Worm (Caenorhabditis elegans) whole organism, young adult: ENCODE data around the gene srz-32.

Source experiments
- F22D6.2 ChIP-seq: sonication (generic microtip); optimal IDR thresholded peaks from 2 replicates; lab custom pipeline; 2016; ENCODE audit warnings: mild to moderate bottlenecking, missing genetic modification characterization, missing compliant biosample characterization
- F23B12.7 ChIP-seq: sonication (generic microtip); optimal IDR thresholded peaks from 2 replicates; lab custom pipeline; 2017; ENCODE audit warnings: missing genetic modification characterization, mild to moderate bottlenecking, missing compliant biosample characterization, antibody characterized with exemption, moderate library complexity; ENCODE audit not compliant: insufficient read depth
- F57A8.1 ChIP-seq: fragments of 200-800 bp; sonication (Bioruptor generic); optimal IDR thresholded peaks from 2 replicates; lab custom pipeline; 2018; ENCODE audit warnings: mild to moderate bottlenecking, missing genetic modification characterization, moderate library complexity, missing compliant biosample characterization
- F57C9.4 ChIP-seq: sonication (generic microtip); optimal IDR thresholded peaks from 2 replicates; lab custom pipeline; 2017; ENCODE audit warnings: mild to moderate bottlenecking, missing genetic modification characterization, missing compliant biosample characterization
- T26A5.8 ChIP-seq: sonication (generic microtip); optimal IDR thresholded peaks from 2 replicates; lab custom pipeline; 2016; ENCODE audit warnings: missing genetic modification characterization, missing compliant biosample characterization
- Y53G8AR.9 ChIP-seq: fragments of 200-800 bp; sonication (Bioruptor generic); conservative IDR thresholded peaks from 2 replicates; pipeline ENCODE4 v1.3.6; 2022; ENCODE audit warnings: missing genetic modification reagents, missing genetic modification characterization, missing compliant biosample characterization
- Y56A3A.18 ChIP-seq: fragments of 200-800 bp; sonication (Bioruptor generic); IDR thresholded peaks from 2 replicates; pipeline ENCODE4 v1.3.6; 2022; ENCODE audit warnings: missing genetic modification reagents, missing genetic modification characterization, missing compliant biosample characterization
- Y79H2A.3 ChIP-seq: fragments of 200-800 bp; sonication (Bioruptor generic); conservative IDR thresholded peaks from 2 replicates; pipeline ENCODE4 v1.3.6; 2022; ENCODE audit warnings: missing genetic modification reagents, missing genetic modification characterization, missing compliant biosample characterization
- athp-1 ChIP-seq: sonication (generic microtip); optimal IDR thresholded peaks from 2 replicates; lab custom pipeline; 2017; ENCODE audit warnings: mild to moderate bottlenecking, missing genetic modification characterization, missing compliant biosample characterization
- attf-5 ChIP-seq: fragments of 200-800 bp; sonication (Bioruptor generic); optimal IDR thresholded peaks from 2 replicates; lab custom pipeline; 2018; ENCODE audit warnings: mild to moderate bottlenecking, missing genetic modification characterization, missing compliant biosample characterization
- bed-2 ChIP-seq: fragments of 200-800 bp; sonication (Bioruptor generic); IDR thresholded peaks from 2 replicates; pipeline ENCODE4 v1.3.6; 2022; ENCODE audit warnings: missing genetic modification reagents, missing genetic modification characterization, missing compliant biosample characterization
- efl-1 ChIP-seq: fragments of 150-350 bp; optimal IDR thresholded peaks from 2 replicates; lab custom pipeline; 2014; ENCODE audit warnings: missing biosample characterization, missing genetic modification reagents, missing genetic modification characterization
- hlh-12 ChIP-seq: sonication (generic microtip); optimal IDR thresholded peaks from 2 replicates; lab custom pipeline; 2016; ENCODE audit warnings: missing genetic modification characterization, missing compliant biosample characterization
- hrde-1 ChIP-seq: sonication (generic microtip); optimal IDR thresholded peaks from 2 replicates; lab custom pipeline; 2016; ENCODE audit warnings: missing genetic modification characterization, mild to moderate bottlenecking, missing compliant biosample characterization, moderate library complexity, missing genotype, missing genetic modification reagents, borderline replicate concordance
- let-526 ChIP-seq: fragments of 200-800 bp; sonication (Bioruptor generic); IDR thresholded peaks from 2 replicates; pipeline ENCODE4 v1.3.6; 2022; ENCODE audit warnings: missing genetic modification reagents, missing genetic modification characterization, missing compliant biosample characterization
- lin-26 ChIP-seq: fragments of 200-800 bp; sonication (Bioruptor generic); IDR thresholded peaks from 2 replicates; pipeline ENCODE4 v1.3.6; 2022; ENCODE audit warnings: missing genetic modification reagents, missing genetic modification characterization, missing compliant biosample characterization
- lin-35 ChIP-seq, 3 experiments: fragments of 150-350 bp in 2 of 3; sonication (generic microtip) in 1 of 3; optimal IDR thresholded peaks; 2 replicates each; lab custom pipeline; 2014 to 2018; ENCODE audit warnings: missing biosample characterization in 3 of 3, missing genetic modification characterization in 3 of 3, missing genetic modification reagents in 3 of 3
- mcd-1 ChIP-seq: fragments of 200-800 bp; sonication (Bioruptor generic); IDR thresholded peaks from 2 replicates; pipeline ENCODE4 v1.3.6; 2022; ENCODE audit warnings: missing genetic modification reagents, missing genetic modification characterization, missing compliant biosample characterization
- nfya-1 ChIP-seq: sonication (generic microtip); optimal IDR thresholded peaks from 2 replicates; lab custom pipeline; 2017; ENCODE audit warnings: antibody characterized with exemption, missing compliant biosample characterization, missing genetic modification characterization, borderline replicate concordance; ENCODE audit not compliant: insufficient read depth
- nhr-120 ChIP-seq: fragments of 200-800 bp; sonication (Bioruptor generic); IDR thresholded peaks from 2 replicates; pipeline ENCODE4 v1.3.6; 2022; ENCODE audit warnings: missing genetic modification characterization, missing compliant biosample characterization
- nhr-179 ChIP-seq: sonication (generic microtip); optimal IDR thresholded peaks from 2 replicates; lab custom pipeline; 2016; ENCODE audit warnings: mild to moderate bottlenecking, missing genetic modification characterization, missing compliant biosample characterization
- pbrm-1 ChIP-seq: fragments of 200-800 bp; sonication (Bioruptor generic); IDR thresholded peaks from 2 replicates; pipeline ENCODE4 v1.3.6; 2022; ENCODE audit warnings: missing genetic modification reagents, missing genetic modification characterization, missing compliant biosample characterization
- rec-8 ChIP-seq, 2 experiments: sonication (generic microtip); optimal IDR thresholded peaks; 2 replicates each; lab custom pipeline; 2016; ENCODE audit warnings: mild to moderate bottlenecking in 2 of 2, missing genetic modification characterization in 2 of 2, missing genetic modification reagents in 2 of 2, missing genotype in 2 of 2, missing biosample characterization in 1 of 2, missing compliant biosample characterization in 1 of 2, moderate library complexity in 1 of 2
- sdz-38 ChIP-seq: sonication (generic microtip); optimal IDR thresholded peaks from 2 replicates; lab custom pipeline; 2016; ENCODE audit warnings: missing genotype, missing genetic modification characterization, missing compliant biosample characterization
- snpc-1.3 ChIP-seq: sonication (generic microtip); optimal IDR thresholded peaks from 2 replicates; lab custom pipeline; 2017; ENCODE audit warnings: missing genetic modification characterization, mild to moderate bottlenecking, missing compliant biosample characterization, antibody characterized with exemption, moderate library complexity, missing genotype, missing genetic modification reagents; ENCODE audit not compliant: insufficient read depth
- sptf-2 ChIP-seq: fragments of 200-800 bp; sonication (Bioruptor generic); optimal IDR thresholded peaks from 2 replicates; lab custom pipeline; 2018; ENCODE audit warnings: mild to moderate bottlenecking, missing genetic modification characterization, missing compliant biosample characterization
- tbp1 ChIP-seq: fragments of 200-800 bp; sonication (Bioruptor generic); optimal IDR thresholded peaks from 2 replicates; lab custom pipeline; 2018; ENCODE audit warnings: mild to moderate bottlenecking, missing genetic modification characterization, missing compliant biosample characterization
- tlf-1 ChIP-seq: fragments of 200-800 bp; sonication (Bioruptor generic); optimal IDR thresholded peaks from 2 replicates; lab custom pipeline; 2018; ENCODE audit warnings: mild to moderate bottlenecking, missing genetic modification characterization, missing compliant biosample characterization
- xnd-1 ChIP-seq: sonication (generic microtip); optimal IDR thresholded peaks from 2 replicates; lab custom pipeline; 2016; ENCODE audit warnings: missing genotype, missing genetic modification reagents, missing genetic modification characterization, missing compliant biosample characterization
- zim-3 ChIP-seq: sonication (generic microtip); optimal IDR thresholded peaks from 2 replicates; lab custom pipeline; 2017; ENCODE audit warnings: mild to moderate bottlenecking, missing genetic modification characterization, moderate library complexity, missing compliant biosample characterization
- ztf-22 ChIP-seq: fragments of 200-800 bp; sonication (Bioruptor generic); optimal IDR thresholded peaks from 2 replicates; lab custom pipeline; 2018; ENCODE audit warnings: mild to moderate bottlenecking, missing genetic modification characterization, moderate library complexity, missing compliant biosample characterization
- ztf-25 ChIP-seq: fragments of 200-800 bp; sonication (Bioruptor generic); IDR thresholded peaks from 2 replicates; pipeline ENCODE4 v1.3.6; 2022; ENCODE audit warnings: missing genetic modification reagents, missing genetic modification characterization, missing compliant biosample characterization
- ztf-28 ChIP-seq: fragments of 200-800 bp; sonication (Bioruptor generic); IDR thresholded peaks from 2 replicates; pipeline ENCODE4 v1.3.6; 2022; ENCODE audit warnings: missing genetic modification reagents, missing genetic modification characterization, missing compliant biosample characterization
- ztf-3 ChIP-seq: fragments of 200-800 bp; sonication (Bioruptor generic); optimal IDR thresholded peaks from 2 replicates; lab custom pipeline; 2018; ENCODE audit warnings: mild to moderate bottlenecking, missing genetic modification characterization, missing compliant biosample characterization
- ztf-6 ChIP-seq: fragments of 200-800 bp; sonication (Bioruptor generic); IDR thresholded peaks from 2 replicates; pipeline ENCODE4 v1.3.6; 2022; ENCODE audit warnings: missing genetic modification reagents, missing genetic modification characterization, missing compliant biosample characterization

srz-32 gene

DNA sequence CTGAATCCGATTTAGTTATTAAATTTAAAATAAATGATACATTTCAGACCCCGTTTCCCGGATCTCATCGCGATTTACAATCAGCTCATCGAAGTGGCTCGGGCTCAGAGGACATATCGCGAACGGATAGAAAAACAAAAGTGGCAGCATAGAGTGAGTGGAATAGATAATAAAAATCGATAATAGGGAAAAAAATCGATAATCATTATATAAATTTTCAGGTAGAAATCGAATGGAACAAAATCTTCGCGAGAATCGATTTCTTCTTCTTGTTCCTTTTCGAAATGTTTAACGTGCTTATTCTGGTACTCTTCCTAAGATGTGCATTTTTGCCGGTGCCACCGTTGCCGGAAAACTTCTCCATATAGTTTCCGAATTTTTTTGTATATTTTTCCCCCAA is 17.4 kb upstream of the srz-32 start:
- no peak for TF ChIP-seq let-526 (GFP tag; lab: Robert Waterston, UW)
- TF ChIP-seq ztf-28 (GFP tag; lab: Robert Waterston, UW) = no peak
- no peak for TF ChIP-seq Y79H2A.3
- TF ChIP-seq snpc-1.3 = no peak
- TF ChIP-seq F22D6.2 = no peak
- no peak for TF ChIP-seq hrde-1 (tag; lab: Kevin White, UChicago)
- TF ChIP-seq bed-2 (GFP tag; lab: Robert Waterston, UW) = no peak
- no peak for TF ChIP-seq F57C9.4 (tag; lab: Kevin White, UChicago)
- TF ChIP-seq sptf-2 (GFP tag; lab: Kevin White, UChicago) = no peak
- no peak for TF ChIP-seq athp-1 (tag; lab: Kevin White, UChicago)
- TF ChIP-seq ztf-3 (GFP tag; lab: Kevin White, UChicago) = no peak
- no peak for TF ChIP-seq sdz-38
- TF ChIP-seq xnd-1 (tag; lab: Kevin White, UChicago) = no peak
- no peak for TF ChIP-seq ztf-25 (GFP tag; lab: Robert Waterston, UW)
- TF ChIP-seq nhr-179 (tag; lab: Kevin White, UChicago) = no peak
- no peak for TF ChIP-seq F23B12.7 (tag; lab: Kevin White, UChicago)

DNA sequence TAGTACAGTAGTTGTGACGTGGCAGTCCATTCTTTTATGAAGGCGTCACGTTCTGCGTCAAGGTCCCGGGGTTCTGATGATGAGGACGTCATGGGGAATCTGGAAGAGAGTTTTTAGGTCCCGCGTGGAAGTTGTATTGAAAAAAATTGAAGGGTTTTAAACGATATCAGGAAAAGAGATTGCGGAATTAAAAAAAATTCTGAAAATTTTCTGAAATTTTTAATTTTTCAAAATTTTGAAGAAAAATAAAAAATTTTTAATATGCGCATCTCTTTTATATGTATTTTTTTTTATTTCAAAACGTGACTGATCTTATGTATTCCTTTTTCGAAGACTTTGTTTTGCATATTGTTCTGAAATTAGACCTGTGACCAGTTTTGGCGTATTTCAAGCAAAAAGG is 13.6 kb upstream of the srz-32 start, which contains the start of gene C04C3.6:
TSS of gene C04C3.6 (minus strand) at position 101 of the 400 bp plus-strand sequence.
- TF ChIP-seq tbp1 (no peak), attf-5 (GFP tag; lab: Kevin White, UChicago) (no peak), lin-26 (GFP tag; lab: Robert Waterston, UW) (no peak), sdz-38 (no peak), rec-8 (tag; optimal IDR thresholded peaks at IDR 0.05; lab: Kevin White, UChicago) (no peak), Y53G8AR.9 (no peak), hlh-12 (tag; lab: Kevin White, UChicago) (no peak), nfya-1 (tag; lab: Kevin White, UChicago) (no peak), let-526 (GFP tag; lab: Robert Waterston, UW) (no peak), ztf-3 (GFP tag; lab: Kevin White, UChicago) (no peak), mcd-1 (GFP tag; lab: Robert Waterston, UW) (no peak), Y56A3A.18 (no peak), zim-3 (tag; lab: Kevin White, UChicago) (no peak), nhr-120 (GFP tag; lab: Robert Waterston, UW) (no peak), lin-35 (GFP tag; optimal IDR thresholded peaks at IDR 0.05; lab: Kevin White, UChicago) (no peak), efl-1 (GFP tag; lab: Kevin White, UChicago) (no peak), tlf-1 (no peak), pbrm-1 (GFP tag; lab: Robert Waterston, UW) (no peak)

DNA sequence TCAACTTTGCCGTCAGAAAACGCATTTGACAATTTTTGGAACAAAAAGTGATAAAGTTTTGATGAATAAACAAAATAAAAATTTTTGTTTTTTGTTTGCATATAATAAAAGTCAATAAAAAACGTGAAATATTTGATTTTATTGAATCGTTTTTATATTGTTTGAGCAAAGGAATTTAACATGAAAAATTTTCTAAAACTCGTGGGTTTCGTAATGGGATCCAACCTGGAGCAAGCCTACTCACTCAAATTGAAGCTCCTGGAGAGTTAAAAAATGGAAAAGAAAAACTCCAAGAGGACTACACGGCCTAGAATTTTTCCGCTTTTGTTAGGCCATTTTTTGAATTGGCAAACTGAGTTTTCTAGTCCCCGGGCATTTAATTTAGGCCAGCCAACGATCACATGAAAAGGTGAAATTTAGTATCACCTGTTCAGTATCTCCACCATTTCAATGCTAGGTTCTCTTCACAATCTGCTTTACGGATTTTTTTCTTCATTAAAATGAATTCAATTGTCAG is 7.6 kb upstream of the srz-32 start, which contains the start of the genes C04C3.9 and srz-60:
TSS of gene C04C3.9 (minus strand) at position 101 of the 517 bp plus-strand sequence.
TSS of gene srz-60 (plus strand) at position 467 of the 517 bp plus-strand sequence.
- TF ChIP-seq F57A8.1 (GFP tag; lab: Kevin White, UChicago) = no peak
- no peak for TF ChIP-seq Y56A3A.18
- no peak for TF ChIP-seq T26A5.8 (tag; lab: Kevin White, UChicago)
- no peak for TF ChIP-seq ztf-6 (GFP tag; lab: Robert Waterston, UW)
- no peak for TF ChIP-seq ztf-22
